Fruit fly (Drosophila melanogaster): Measurements from ENCODE around the gene Cpr66D.

The Cpr66D gene

dm6 chr3L:8653572-8653971 lies 13.3 kb downstream of the Cpr66D start:
- TF ChIP-seq cic (GFP tag; optimal IDR thresholded peaks at IDR 0.05), result no peak
- no peak for TF ChIP-seq tj (GFP tag; optimal IDR thresholded peaks at IDR 0.05)
- TF ChIP-seq CG7045 (GFP tag; optimal IDR thresholded peaks at IDR 0.05), result no peak
- TF ChIP-seq toe (GFP tag; optimal IDR thresholded peaks at IDR 0.05), result no peak
- TF ChIP-seq CG7101 (tag; optimal IDR thresholded peaks at IDR 0.05), result no peak
- no peak for TF ChIP-seq cnc (optimal IDR thresholded peaks at IDR 0.05)
- no peak for TF ChIP-seq CG14711 (tag; optimal IDR thresholded peaks at IDR 0.05)
- TF ChIP-seq CG11617 (GFP tag; optimal IDR thresholded peaks at IDR 0.05), result no peak
- no peak for TF ChIP-seq ovo (GFP tag; optimal IDR thresholded peaks at IDR 0.05)
- TF ChIP-seq CG12768 (GFP tag; optimal IDR thresholded peaks at IDR 0.05), result no peak
- TF ChIP-seq Crg-1 (GFP tag; optimal IDR thresholded peaks at IDR 0.05), result no peak
- no peak for TF ChIP-seq CG5204 (GFP tag; optimal IDR thresholded peaks at IDR 0.05)
- no peak for TF ChIP-seq pad (GFP tag; optimal IDR thresholded peaks at IDR 0.05)
- no peak for TF ChIP-seq Clk (GFP tag; optimal IDR thresholded peaks at IDR 0.05)
- no peak for TF ChIP-seq Hr96 (GFP tag; optimal IDR thresholded peaks at IDR 0.05)

dm6 chr3L:8655217-8655896 lies 15.1 kb downstream of the Cpr66D start:
- TF ChIP-seq ovo (GFP tag; optimal IDR thresholded peaks at IDR 0.05), result no peak
- TF ChIP-seq toe (GFP tag; optimal IDR thresholded peaks at IDR 0.05), result no peak
- no peak for TF ChIP-seq cnc (optimal IDR thresholded peaks at IDR 0.05)
- TF ChIP-seq CG14711 (tag; optimal IDR thresholded peaks at IDR 0.05), result no peak
- no peak for TF ChIP-seq CG12768 (GFP tag; optimal IDR thresholded peaks at IDR 0.05)
- TF ChIP-seq Clk (GFP tag; optimal IDR thresholded peaks at IDR 0.05), result no peak
- no peak for TF ChIP-seq CG33017 (tag; optimal IDR thresholded peaks at IDR 0.05)
- TF ChIP-seq pad (GFP tag; optimal IDR thresholded peaks at IDR 0.05), result no peak
- TF ChIP-seq bab1 (GFP tag; optimal IDR thresholded peaks at IDR 0.05), result no peak
- no peak for TF ChIP-seq CG1620 (GFP tag; optimal IDR thresholded peaks at IDR 0.05)
- TF ChIP-seq CG11617 (GFP tag; optimal IDR thresholded peaks at IDR 0.05), result no peak
- no peak for TF ChIP-seq CG7045 (GFP tag; optimal IDR thresholded peaks at IDR 0.05)
- no peak for TF ChIP-seq CG7101 (tag; optimal IDR thresholded peaks at IDR 0.05)
- no peak for TF ChIP-seq kay (GFP tag; ENCODE audit: borderline replicate concordance)
- no peak for TF ChIP-seq tj (GFP tag; optimal IDR thresholded peaks at IDR 0.05)
- no peak for TF ChIP-seq Crg-1 (GFP tag; optimal IDR thresholded peaks at IDR 0.05)

- TF ChIP-seq cic (GFP tag; optimal IDR thresholded peaks at IDR 0.05), result no peak
- TF ChIP-seq toe (GFP tag; optimal IDR thresholded peaks at IDR 0.05), result peak; percentile 48
- peak; percentile 21 for TF ChIP-seq kay (GFP tag; ENCODE audit: borderline replicate concordance)
These were observed 16.6 kb downstream of the Cpr66D start for dm6 chr3L:8656725-8657428.

- TF ChIP-seq CG5204 (GFP tag; optimal IDR thresholded peaks at IDR 0.05) (peak; percentile 43), CG7101 (tag; optimal IDR thresholded peaks at IDR 0.05) (peak; percentile 15), cnc (optimal IDR thresholded peaks at IDR 0.05) (no peak)
These were observed 17.2 kb downstream of the Cpr66D start for dm6 chr3L:8657429-8657754.

- TF ChIP-seq ovo (GFP tag; optimal IDR thresholded peaks at IDR 0.05) (no peak), bab1 (GFP tag; optimal IDR thresholded peaks at IDR 0.05) (no peak), tj (GFP tag; optimal IDR thresholded peaks at IDR 0.05) (no peak), CG5204 (GFP tag; optimal IDR thresholded peaks at IDR 0.05) (no peak), CG12768 (GFP tag; optimal IDR thresholded peaks at IDR 0.05) (no peak), Hr96 (GFP tag; optimal IDR thresholded peaks at IDR 0.05) (no peak), CG14711 (tag; optimal IDR thresholded peaks at IDR 0.05) (no peak), cnc (optimal IDR thresholded peaks at IDR 0.05) (no peak), Clk (GFP tag; optimal IDR thresholded peaks at IDR 0.05) (no peak), kay (GFP tag; ENCODE audit: borderline replicate concordance) (no peak), cic (GFP tag; optimal IDR thresholded peaks at IDR 0.05) (no peak), CG1620 (GFP tag; optimal IDR thresholded peaks at IDR 0.05) (no peak), pad (GFP tag; optimal IDR thresholded peaks at IDR 0.05) (no peak), CG11617 (GFP tag; optimal IDR thresholded peaks at IDR 0.05) (no peak), Mnt (GFP tag; optimal IDR thresholded peaks at IDR 0.05) (no peak), CG7101 (tag; optimal IDR thresholded peaks at IDR 0.05) (no peak), toe (GFP tag; optimal IDR thresholded peaks at IDR 0.05) (no peak), CG7045 (GFP tag; optimal IDR thresholded peaks at IDR 0.05) (no peak), CG33017 (tag; optimal IDR thresholded peaks at IDR 0.05) (no peak), Crg-1 (GFP tag; optimal IDR thresholded peaks at IDR 0.05) (no peak)
These were observed 17.5 kb downstream of the Cpr66D start for dm6 chr3L:8657787-8658186.

dm6 chr3L:8659601-8660000 lies 19.4 kb downstream of the Cpr66D start:
- TF ChIP-seq cic (GFP tag; optimal IDR thresholded peaks at IDR 0.05), result no peak
- TF ChIP-seq tj (GFP tag; optimal IDR thresholded peaks at IDR 0.05), result peak; percentile 93
- TF ChIP-seq CG7045 (GFP tag; optimal IDR thresholded peaks at IDR 0.05), result no peak
- TF ChIP-seq bab1 (GFP tag; optimal IDR thresholded peaks at IDR 0.05), result no peak
- TF ChIP-seq CG11617 (GFP tag; optimal IDR thresholded peaks at IDR 0.05), result no peak
- no peak for TF ChIP-seq Crg-1 (GFP tag; optimal IDR thresholded peaks at IDR 0.05)
- TF ChIP-seq toe (GFP tag; optimal IDR thresholded peaks at IDR 0.05), result no peak

- no peak for TF ChIP-seq CG7101 (tag; optimal IDR thresholded peaks at IDR 0.05)
- TF ChIP-seq CG33017 (tag; optimal IDR thresholded peaks at IDR 0.05), result no peak
- TF ChIP-seq Hr96 (GFP tag; optimal IDR thresholded peaks at IDR 0.05), result no peak
- TF ChIP-seq CG14711 (tag; optimal IDR thresholded peaks at IDR 0.05), result no peak
- no peak for TF ChIP-seq pad (GFP tag; optimal IDR thresholded peaks at IDR 0.05)
- TF ChIP-seq toe (GFP tag; optimal IDR thresholded peaks at IDR 0.05), result no peak
- no peak for TF ChIP-seq Mnt (GFP tag; optimal IDR thresholded peaks at IDR 0.05)
- no peak for TF ChIP-seq cnc (optimal IDR thresholded peaks at IDR 0.05)
- TF ChIP-seq CG7045 (GFP tag; optimal IDR thresholded peaks at IDR 0.05), result no peak
- TF ChIP-seq CG5204 (GFP tag; optimal IDR thresholded peaks at IDR 0.05), result no peak
- TF ChIP-seq Crg-1 (GFP tag; optimal IDR thresholded peaks at IDR 0.05), result no peak
- no peak for TF ChIP-seq CG1620 (GFP tag; optimal IDR thresholded peaks at IDR 0.05)
- no peak for TF ChIP-seq ovo (GFP tag; optimal IDR thresholded peaks at IDR 0.05)
- TF ChIP-seq Clk (GFP tag; optimal IDR thresholded peaks at IDR 0.05), result no peak
- no peak for TF ChIP-seq tj (GFP tag; optimal IDR thresholded peaks at IDR 0.05)
- no peak for TF ChIP-seq CG11617 (GFP tag; optimal IDR thresholded peaks at IDR 0.05)
- no peak for TF ChIP-seq cic (GFP tag; optimal IDR thresholded peaks at IDR 0.05)
- no peak for TF ChIP-seq kay (GFP tag; ENCODE audit: borderline replicate concordance)
These were observed 20.6 kb downstream of the Cpr66D start for dm6 chr3L:8660800-8661199.

Measured in whole organism, adult.